Worm (Caenorhabditis elegans) whole organism, late embryonic: ENCODE results near the gene F53E10.6.

Experiments
- ceh-18 ChIP-seq: sonication (generic microtip); optimal IDR thresholded peaks from 2 replicates; lab custom pipeline; 2016; ENCODE audit warnings: missing genetic modification characterization, missing compliant biosample characterization
- elt-4 ChIP-seq: sonication (generic microtip); optimal IDR thresholded peaks from 2 replicates; lab custom pipeline; 2016; ENCODE audit warnings: missing genetic modification characterization, missing compliant biosample characterization
- fax-1 ChIP-seq: sonication (generic microtip); optimal IDR thresholded peaks from 2 replicates; lab custom pipeline; 2016; ENCODE audit warnings: missing genotype, missing genetic modification characterization, missing compliant biosample characterization
- fkh-10 ChIP-seq: fragments of 150-350 bp; optimal IDR thresholded peaks from 2 replicates; lab custom pipeline; 2014; ENCODE audit warnings: missing biosample characterization, missing genetic modification reagents, missing genetic modification characterization
- hlh-30 ChIP-seq: sonication (generic microtip); optimal IDR thresholded peaks from 2 replicates; lab custom pipeline; 2017; ENCODE audit warnings: antibody characterized with exemption, missing genetic modification characterization, missing compliant biosample characterization; ENCODE audit not compliant: insufficient read depth
- pha-2 ChIP-seq: sonication (generic microtip); optimal IDR thresholded peaks from 2 replicates; lab custom pipeline; 2017; ENCODE audit warnings: mild to moderate bottlenecking, missing genetic modification characterization, missing compliant biosample characterization
- pha-4 ChIP-seq: fragments of 150-350 bp; optimal IDR thresholded peaks from 2 replicates; lab custom pipeline; 2018; ENCODE audit warnings: missing biosample characterization, missing genetic modification reagents, missing genetic modification characterization
- rnt-1 ChIP-seq: sonication (generic microtip); optimal IDR thresholded peaks from 2 replicates; lab custom pipeline; 2016; ENCODE audit warnings: missing genetic modification characterization, missing compliant biosample characterization
- sdc-2 ChIP-seq: sonication (generic microtip); optimal IDR thresholded peaks from 2 replicates; lab custom pipeline; 2016; ENCODE audit warnings: missing genotype, missing genetic modification characterization, missing compliant biosample characterization
- sox-4 ChIP-seq: sonication (generic microtip); optimal IDR thresholded peaks from 2 replicates; lab custom pipeline; 2017; ENCODE audit warnings: mild to moderate bottlenecking, missing genetic modification characterization, inconsistent platforms, missing compliant biosample characterization
- tbx-2 ChIP-seq: sonication (generic microtip); optimal IDR thresholded peaks from 2 replicates; lab custom pipeline; 2016; ENCODE audit warnings: missing genetic modification characterization, missing compliant biosample characterization
- unc-55 ChIP-seq: sonication (generic microtip); optimal IDR thresholded peaks from 2 replicates; lab custom pipeline; 2017; ENCODE audit warnings: missing biosample characterization, missing genetic modification reagents, missing genetic modification characterization

- TF ChIP-seq fkh-10 (no peak), sox-4 (no peak), rnt-1 (tag; lab: Kevin White, UChicago) (no peak), pha-4 (tag; lab: Kevin White, UChicago) (no peak), pha-2 (tag; lab: Kevin White, UChicago) (no peak), elt-4 (tag; lab: Kevin White, UChicago) (no peak), unc-55 (GFP tag; lab: Kevin White, UChicago) (no peak), sdc-2 (no peak), fax-1 (no peak), ceh-18 (tag; lab: Kevin White, UChicago) (no peak), tbx-2 (tag; lab: Kevin White, UChicago) (no peak), hlh-30 (tag; lab: Kevin White, UChicago) (no peak)
These were observed 36.2 kb upstream of the F53E10.6 start, which contains the start of gene W02H5.2 for ce11 chrV:2639035-2639434.
